Worm (Caenorhabditis elegans): Measurements from ENCODE around the gene ifp-1.

ifp-1 gene

ce11 chrX:9667391-9667790, 12.6 kb downstream of the ifp-1 start:
- TF ChIP-seq unc-62 (GFP tag; optimal IDR thresholded peaks at IDR 0.05), result peak; percentile 49
- peak; percentile 20 for TF ChIP-seq fkh-10 (GFP tag; optimal IDR thresholded peaks at IDR 0.05)
- peak; percentile 30 for TF ChIP-seq ceh-28 (tag; optimal IDR thresholded peaks at IDR 0.05)
- TF ChIP-seq hmg-11 (tag; optimal IDR thresholded peaks at IDR 0.05), result no peak
- TF ChIP-seq nhr-25 (tag; optimal IDR thresholded peaks at IDR 0.05), result peak; percentile 15
- TF ChIP-seq elt-1 (tag; optimal IDR thresholded peaks at IDR 0.05), result peak; percentile 68
- TF ChIP-seq R02D3.7 (tag; optimal IDR thresholded peaks at IDR 0.05), result peak; percentile 11
- peak; percentile 17 for TF ChIP-seq nhr-43 (tag; optimal IDR thresholded peaks at IDR 0.05; ENCODE audit: poor library complexity, severe bottlenecking)
- no peak for TF ChIP-seq mml-1 (tag; optimal IDR thresholded peaks at IDR 0.05)
- TF ChIP-seq mdl-1 (tag; optimal IDR thresholded peaks at IDR 0.05), result no peak
- no peak for TF ChIP-seq nhr-67 (tag; optimal IDR thresholded peaks at IDR 0.05)
- no peak for TF ChIP-seq nfya-1 (tag; optimal IDR thresholded peaks at IDR 0.05; ENCODE audit: insufficient read depth)
- TF ChIP-seq nhr-23 (tag; optimal IDR thresholded peaks at IDR 0.05), result peak; percentile 50

ce11 chrX:9665944-9666343, 14.0 kb downstream of the ifp-1 start:
- TF ChIP-seq egl-27 (tag; optimal IDR thresholded peaks at IDR 0.05) (no peak), unc-39 (tag; optimal IDR thresholded peaks at IDR 0.05) (no peak), elt-1 (tag; optimal IDR thresholded peaks at IDR 0.05) (no peak), nhr-237 (tag; optimal IDR thresholded peaks at IDR 0.05) (no peak), egl-5 (tag; optimal IDR thresholded peaks at IDR 0.05) (no peak), lsy-12 (tag; optimal IDR thresholded peaks at IDR 0.05) (no peak), mdl-1 (tag; optimal IDR thresholded peaks at IDR 0.05) (no peak), ceh-82 (tag; optimal IDR thresholded peaks at IDR 0.05) (no peak), nhr-43 (tag; optimal IDR thresholded peaks at IDR 0.05; ENCODE audit: poor library complexity, severe bottlenecking) (no peak), nhr-12 (tag; optimal IDR thresholded peaks at IDR 0.05) (no peak), lin-15B (tag; optimal IDR thresholded peaks at IDR 0.05) (no peak), pqm-1 (tag; optimal IDR thresholded peaks at IDR 0.05) (no peak), nhr-67 (tag; optimal IDR thresholded peaks at IDR 0.05) (no peak)

- TF ChIP-seq nhr-28 (tag; optimal IDR thresholded peaks at IDR 0.05) (no peak), sea-2 (GFP tag; optimal IDR thresholded peaks at IDR 0.05) (no peak), ama-1 (optimal IDR thresholded peaks at IDR 0.05) (no peak), pqm-1 (tag; optimal IDR thresholded peaks at IDR 0.05) (no peak), zag-1 (tag; optimal IDR thresholded peaks at IDR 0.05) (no peak), lin-39 (tag; optimal IDR thresholded peaks at IDR 0.05) (no peak), daf-12 (tag; optimal IDR thresholded peaks at IDR 0.05) (no peak), nhr-12 (tag; optimal IDR thresholded peaks at IDR 0.05) (no peak), ceh-16 (tag; optimal IDR thresholded peaks at IDR 0.05) (no peak), snpc-4 (tag; optimal IDR thresholded peaks at IDR 0.05) (no peak), ceh-28 (tag; optimal IDR thresholded peaks at IDR 0.05) (no peak), elt-2 (tag; optimal IDR thresholded peaks at IDR 0.05) (no peak), ceh-82 (tag; optimal IDR thresholded peaks at IDR 0.05) (no peak), ZK546.5 (tag; optimal IDR thresholded peaks at IDR 0.05) (no peak), nhr-43 (tag; optimal IDR thresholded peaks at IDR 0.05; ENCODE audit: poor library complexity, severe bottlenecking) (no peak), pha-4 (tag; optimal IDR thresholded peaks at IDR 0.05) (no peak), hmg-11 (tag; optimal IDR thresholded peaks at IDR 0.05) (no peak), aly-2 (tag; optimal IDR thresholded peaks at IDR 0.05) (no peak)
Observed at ce11 chrX:9656772-9657171, 23.2 kb downstream of the ifp-1 start.

- TF ChIP-seq nhr-67 (tag; optimal IDR thresholded peaks at IDR 0.05), result no peak
- TF ChIP-seq elt-2 (tag; optimal IDR thresholded peaks at IDR 0.05), result no peak
- TF ChIP-seq fos-1 (tag; optimal IDR thresholded peaks at IDR 0.05), result no peak
- no peak for TF ChIP-seq egl-5 (tag; optimal IDR thresholded peaks at IDR 0.05)
- TF ChIP-seq unc-62 (GFP tag; optimal IDR thresholded peaks at IDR 0.05), result no peak
- TF ChIP-seq pqm-1 (tag; optimal IDR thresholded peaks at IDR 0.05), result no peak
- no peak for TF ChIP-seq nhr-43 (tag; optimal IDR thresholded peaks at IDR 0.05; ENCODE audit: poor library complexity, severe bottlenecking)
- TF ChIP-seq ztf-4 (tag; optimal IDR thresholded peaks at IDR 0.05), result no peak
- no peak for TF ChIP-seq lsy-12 (tag; optimal IDR thresholded peaks at IDR 0.05)
- no peak for TF ChIP-seq ceh-82 (tag; optimal IDR thresholded peaks at IDR 0.05)
- TF ChIP-seq jun-1 (tag; optimal IDR thresholded peaks at IDR 0.05), result no peak
- TF ChIP-seq egl-27 (tag; optimal IDR thresholded peaks at IDR 0.05), result no peak
- TF ChIP-seq nhr-237 (tag; optimal IDR thresholded peaks at IDR 0.05), result no peak
- TF ChIP-seq ama-1 (optimal IDR thresholded peaks at IDR 0.05), result no peak
- TF ChIP-seq nhr-11 (tag; optimal IDR thresholded peaks at IDR 0.05), result no peak
- TF ChIP-seq ceh-16 (tag; optimal IDR thresholded peaks at IDR 0.05), result no peak
- no peak for TF ChIP-seq R02D3.7 (tag; optimal IDR thresholded peaks at IDR 0.05)
- TF ChIP-seq ceh-28 (tag; optimal IDR thresholded peaks at IDR 0.05), result no peak
Observed at ce11 chrX:9654232-9654631, 25.7 kb downstream of the ifp-1 start.
